Worm (Caenorhabditis elegans): ENCODE results near the gene F36D4.4.

DNA sequence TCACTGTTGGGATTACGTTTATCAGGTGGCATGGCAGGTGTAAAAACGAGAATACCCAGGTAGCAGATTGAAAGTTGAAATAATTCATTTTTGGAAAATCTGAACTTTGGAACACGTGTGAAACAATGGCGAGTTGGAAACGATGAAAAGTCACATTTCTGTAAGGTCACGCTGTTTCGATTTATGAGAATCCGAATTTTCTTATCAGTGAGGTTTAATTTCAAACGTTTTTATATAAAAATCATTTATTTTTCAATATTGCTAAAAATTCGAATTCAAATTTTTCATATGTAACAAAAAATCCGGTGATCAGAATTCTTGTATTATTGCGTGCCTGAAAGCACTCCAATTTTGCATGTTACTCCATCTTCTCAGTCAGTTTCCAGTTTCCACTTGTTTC, 48.2 kb upstream of the F36D4.4 start, which contains the start of gene F07D3.3:
- no peak for TF ChIP-seq hlh-8 (tag; optimal IDR thresholded peaks at IDR 0.05)
- TF ChIP-seq K09A11.1 (tag; optimal IDR thresholded peaks at IDR 0.05; ENCODE audit: insufficient read depth): no peak
- TF ChIP-seq ceh-45 (GFP tag; IDR thresholded peaks at IDR 0.05): no peak
- no peak for TF ChIP-seq nhr-11 (tag; optimal IDR thresholded peaks at IDR 0.05)
- TF ChIP-seq ahr-1 (tag; optimal IDR thresholded peaks at IDR 0.05): no peak
- TF ChIP-seq ceh-6 (GFP tag; optimal IDR thresholded peaks at IDR 0.05): no peak
- no peak for TF ChIP-seq mec-3 (tag; optimal IDR thresholded peaks at IDR 0.05; ENCODE audit: borderline replicate concordance)
- no peak for TF ChIP-seq dve-1 (tag; optimal IDR thresholded peaks at IDR 0.05)
- no peak for TF ChIP-seq unc-3 (GFP tag; conservative IDR thresholded peaks at IDR 0.05)
- no peak for TF ChIP-seq unc-3 (tag; optimal IDR thresholded peaks at IDR 0.05)
- no peak for TF ChIP-seq ceh-22 (tag; optimal IDR thresholded peaks at IDR 0.05)
- TF ChIP-seq hlh-30 (tag; optimal IDR thresholded peaks at IDR 0.05; ENCODE audit: insufficient read depth): no peak
- no peak for TF ChIP-seq dmd-4 (tag; optimal IDR thresholded peaks at IDR 0.05; ENCODE audit: borderline replicate concordance)
- no peak for TF ChIP-seq lim-6 (tag; optimal IDR thresholded peaks at IDR 0.05)
- TF ChIP-seq unc-86 (tag; optimal IDR thresholded peaks at IDR 0.05): no peak

All from whole organism, late embryonic.